Fruit fly (Drosophila melanogaster): ENCODE measurements around the gene CG8132.
A peak's percentile ranks its signal among the peaks of the same experiment; 100 is the strongest.

CG8132 gene

DNA sequence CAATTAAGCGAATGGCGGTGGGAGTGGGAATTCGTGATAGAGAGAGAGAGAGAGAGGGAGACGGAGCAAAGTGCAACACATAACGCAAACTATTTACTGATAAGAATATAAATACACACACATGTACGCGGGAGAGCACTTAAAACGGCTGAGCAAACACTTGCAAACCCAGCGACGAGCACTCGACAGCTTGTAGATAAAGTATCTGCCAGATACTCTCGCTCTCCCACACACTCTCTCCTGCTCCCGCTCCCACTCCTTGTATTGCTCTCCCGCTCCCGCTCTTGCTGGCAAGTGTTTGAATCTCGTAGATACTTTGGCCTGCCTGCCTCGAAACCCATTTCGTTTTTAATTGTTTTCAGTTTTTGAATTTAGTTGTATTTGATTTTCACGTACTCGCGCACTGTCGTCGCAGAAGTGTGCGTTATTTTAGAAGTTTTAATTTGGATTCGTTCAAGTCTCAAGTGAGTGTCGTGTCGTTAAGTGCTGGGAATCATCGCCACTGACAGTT, 26.9 kb downstream of the CG8132 start (continued):
- no peak for TF ChIP-seq maf-S (GFP tag; optimal IDR thresholded peaks at IDR 0.05)
- TF ChIP-seq Antp (GFP tag; optimal IDR thresholded peaks at IDR 0.05), result no peak
- no peak for TF ChIP-seq CG17361 (GFP tag; IDR thresholded peaks at IDR 0.05)
- no peak for TF ChIP-seq inv (GFP tag; IDR thresholded peaks at IDR 0.05; ENCODE audit: partially characterized antibody)
- TF ChIP-seq Dll (GFP tag; IDR thresholded peaks at IDR 0.05; ENCODE audit: partially characterized antibody), result peak; percentile 51; the same call in 3 of the 4 replicates
- no peak for TF ChIP-seq ato (GFP tag; IDR thresholded peaks at IDR 0.05; ENCODE audit: partially characterized antibody)
- peak; percentile 60 for TF ChIP-seq Xrp1 (GFP tag; IDR thresholded peaks at IDR 0.05)
- no peak for TF ChIP-seq CG9876 (GFP tag; optimal IDR thresholded peaks at IDR 0.05)
- TF ChIP-seq CG8478 (optimal IDR thresholded peaks at IDR 0.05), result no peak
- TF ChIP-seq CG12942 (GFP tag; optimal IDR thresholded peaks at IDR 0.05), result no peak
- no peak for TF ChIP-seq zfh2 (GFP tag; optimal IDR thresholded peaks at IDR 0.05)
- TF ChIP-seq CG18262 (tag; optimal IDR thresholded peaks at IDR 0.05), result peak; percentile 12
- TF ChIP-seq CG13296 (GFP tag; optimal IDR thresholded peaks at IDR 0.05), result peak; percentile 75
- TF ChIP-seq odd (GFP tag; optimal IDR thresholded peaks at IDR 0.05), result peak; percentile 58
- TF ChIP-seq CG13287 (GFP tag; IDR thresholded peaks at IDR 0.05; ENCODE audit: partially characterized antibody), result peak; percentile 45; the same call in 1 of the 2 replicates
- TF ChIP-seq HmgD (GFP tag; optimal IDR thresholded peaks at IDR 0.05), result no peak
- peak; percentile 27 for TF ChIP-seq zen (tag; optimal IDR thresholded peaks at IDR 0.05)
- TF ChIP-seq lbe (GFP tag; optimal IDR thresholded peaks at IDR 0.05), result peak; percentile 36
- no peak for TF ChIP-seq CG12236 (GFP tag; optimal IDR thresholded peaks at IDR 0.05)
- peak; percentile 2 for TF ChIP-seq zf30C (GFP tag; optimal IDR thresholded peaks at IDR 0.05)
- peak; percentile 18 for TF ChIP-seq lilli (GFP tag; optimal IDR thresholded peaks at IDR 0.05)
- TF ChIP-seq CG31388 (GFP tag; optimal IDR thresholded peaks at IDR 0.05), result no peak
- no peak for TF ChIP-seq CoRest (tag; optimal IDR thresholded peaks at IDR 0.05)
- TF ChIP-seq D (optimal IDR thresholded peaks at IDR 0.05), result no peak
- peak; percentile 24 for TF ChIP-seq D (GFP tag; optimal IDR thresholded peaks at IDR 0.05)
- TF ChIP-seq oc (tag; optimal IDR thresholded peaks at IDR 0.05), result peak; percentile 37
- TF ChIP-seq Bgb (GFP tag; IDR thresholded peaks at IDR 0.05; ENCODE audit: partially characterized antibody), result no peak
- peak; percentile 9 for TF ChIP-seq tin (GFP tag; optimal IDR thresholded peaks at IDR 0.05)
- TF ChIP-seq ERR (GFP tag; optimal IDR thresholded peaks at IDR 0.05), result peak; percentile 27
- no peak for TF ChIP-seq CG7928 (GFP tag; optimal IDR thresholded peaks at IDR 0.05)
- no peak for TF ChIP-seq Hmx (GFP tag; optimal IDR thresholded peaks at IDR 0.05)
- no peak for TF ChIP-seq CG4707 (GFP tag; optimal IDR thresholded peaks at IDR 0.05)
- TF ChIP-seq ro (GFP tag; IDR thresholded peaks at IDR 0.05), result no peak
- peak; percentile 21 for TF ChIP-seq corto (GFP tag; optimal IDR thresholded peaks at IDR 0.05)
- no peak for TF ChIP-seq Usf (GFP tag; optimal IDR thresholded peaks at IDR 0.05)
- no peak for TF ChIP-seq CG1602 (GFP tag; optimal IDR thresholded peaks at IDR 0.05)
- TF ChIP-seq CG7839 (tag; optimal IDR thresholded peaks at IDR 0.05), result peak; percentile 3
- TF ChIP-seq Hr78 (GFP tag; optimal IDR thresholded peaks at IDR 0.05), result peak in 1 of 2 experiments; percentile 17
- no peak for TF ChIP-seq Lhr (GFP tag; optimal IDR thresholded peaks at IDR 0.05)
- TF ChIP-seq tup (GFP tag; optimal IDR thresholded peaks at IDR 0.05), result no peak
- no peak for TF ChIP-seq hb (GFP tag; IDR thresholded peaks at IDR 0.05; ENCODE audit: partially characterized antibody)
- no peak for TF ChIP-seq CG18619 (GFP tag; optimal IDR thresholded peaks at IDR 0.05)
- peak; percentile 81 for TF ChIP-seq ci (GFP tag; IDR thresholded peaks at IDR 0.05)
- TF ChIP-seq Blimp-1 (GFP tag; optimal IDR thresholded peaks at IDR 0.05), result no peak
- TF ChIP-seq gt (GFP tag; IDR thresholded peaks at IDR 0.05), result no peak
- TF ChIP-seq CG2875 (GFP tag; optimal IDR thresholded peaks at IDR 0.05), result peak; percentile 49
- no peak for TF ChIP-seq Fer2 (tag; optimal IDR thresholded peaks at IDR 0.05)
- no peak for TF ChIP-seq hth (optimal IDR thresholded peaks at IDR 0.05)
- TF ChIP-seq p53 (GFP tag; optimal IDR thresholded peaks at IDR 0.05), result no peak
- no peak for TF ChIP-seq CG8388 (GFP tag; optimal IDR thresholded peaks at IDR 0.05)
- TF ChIP-seq wek (GFP tag; optimal IDR thresholded peaks at IDR 0.05), result peak; percentile 81
